Worm (Caenorhabditis elegans) whole organism, L2 larva: Measurements from ENCODE around the gene ric-4.

Experiments used
- alr-1 ChIP-seq: fragments of 150-350 bp; optimal IDR thresholded peaks from 2 replicates; lab custom pipeline; 2014; ENCODE audit warnings: missing biosample characterization, missing genetic modification characterization
- aly-2 ChIP-seq: fragments of 150-350 bp; optimal IDR thresholded peaks from 2 replicates; lab custom pipeline; 2014; ENCODE audit warnings: missing biosample characterization, missing genetic modification characterization
- dmd-4 ChIP-seq: sonication (generic microtip); optimal IDR thresholded peaks from 2 replicates; lab custom pipeline; 2017; ENCODE audit warnings: missing biosample characterization, missing genetic modification characterization
- elt-1 ChIP-seq: fragments of 150-350 bp; optimal IDR thresholded peaks from 2 replicates; lab custom pipeline; 2014; ENCODE audit warnings: missing biosample characterization, missing genetic modification characterization
- elt-3 ChIP-seq: sonication (generic microtip); optimal IDR thresholded peaks from 2 replicates; lab custom pipeline; 2017; ENCODE audit warnings: missing biosample characterization, missing genetic modification characterization
- lin-39 ChIP-seq: fragments of 150-350 bp; optimal IDR thresholded peaks from 2 replicates; lab custom pipeline; 2014; ENCODE audit warnings: missing biosample characterization, missing genetic modification reagents, missing genetic modification characterization
- lsy-2 ChIP-seq, 2 experiments: fragments of 150-350 bp in 1 of 2; sonication (generic microtip) in 1 of 2; optimal IDR thresholded peaks; 2 replicates each; lab custom pipeline; 2014 to 2017; ENCODE audit warnings: missing biosample characterization in 2 of 2, missing genetic modification characterization in 2 of 2
- nhr-10 ChIP-seq: sonication (generic microtip); optimal IDR thresholded peaks from 2 replicates; lab custom pipeline; 2017; ENCODE audit warnings: missing biosample characterization, missing genetic modification characterization
- nhr-11 ChIP-seq: fragments of 150-350 bp; optimal IDR thresholded peaks from 2 replicates; lab custom pipeline; 2014; ENCODE audit warnings: missing biosample characterization, missing genetic modification characterization
- nhr-21 ChIP-seq: fragments of 150-350 bp; optimal IDR thresholded peaks from 2 replicates; lab custom pipeline; 2014; ENCODE audit warnings: missing biosample characterization, missing genetic modification characterization
- nhr-237 ChIP-seq: fragments of 150-350 bp; optimal IDR thresholded peaks from 2 replicates; lab custom pipeline; 2014; ENCODE audit warnings: missing biosample characterization, missing genetic modification characterization
- nhr-25 ChIP-seq: fragments of 150-350 bp; sonication (generic microtip); optimal IDR thresholded peaks from 3 replicates; lab custom pipeline; 2014; ENCODE audit warnings: missing biosample characterization, missing genetic modification characterization
- nhr-6 ChIP-seq: fragments of 150-350 bp; optimal IDR thresholded peaks from 2 replicates; lab custom pipeline; 2014; ENCODE audit warnings: missing biosample characterization, missing genetic modification characterization
- nhr-77 ChIP-seq: fragments of 150-350 bp; optimal IDR thresholded peaks from 2 replicates; lab custom pipeline; 2014; ENCODE audit warnings: missing biosample characterization, missing genetic modification characterization
- skn-1 ChIP-seq: sonication (generic microtip); optimal IDR thresholded peaks from 2 replicates; lab custom pipeline; 2017; ENCODE audit warnings: missing biosample characterization, missing genetic modification characterization
- unc-39 ChIP-seq: fragments of 150-350 bp; optimal IDR thresholded peaks from 2 replicates; lab custom pipeline; 2014; ENCODE audit warnings: missing biosample characterization, missing genetic modification characterization
- unc-62 ChIP-seq: fragments of 150-350 bp; optimal IDR thresholded peaks from 2 replicates; lab custom pipeline; 2014; ENCODE audit warnings: missing biosample characterization, missing genetic modification reagents, missing genetic modification characterization
- zag-1 ChIP-seq: fragments of 150-350 bp; optimal IDR thresholded peaks from 2 replicates; lab custom pipeline; 2014; ENCODE audit warnings: missing biosample characterization, missing genetic modification characterization
- ztf-1 ChIP-seq: fragments of 200-800 bp; sonication (Bioruptor generic); conservative IDR thresholded peaks from 2 replicates; pipeline ENCODE4 v1.3.6; 2022; ENCODE audit warnings: missing genetic modification characterization, missing compliant biosample characterization

The ric-4 gene

ce11 chrV:10212627-10213026, 57.5 kb downstream of the ric-4 start, which contains the start of gene hpo-40:
Gene hpo-40, plus strand, starts transcription at chrV:10212927.
- no peak for TF ChIP-seq zag-1 (tag; lab: Kevin White, UChicago)
- TF ChIP-seq nhr-11 (tag; lab: Kevin White, UChicago): no peak
- no peak for TF ChIP-seq lin-39 (tag; lab: Kevin White, UChicago)
- TF ChIP-seq ztf-1 (GFP tag; lab: Robert Waterston, UW): no peak
- TF ChIP-seq elt-1 (tag; lab: Kevin White, UChicago): no peak
- TF ChIP-seq alr-1 (tag; lab: Kevin White, UChicago): no peak
- no peak for TF ChIP-seq skn-1 (tag; lab: Kevin White, UChicago)
- no peak for TF ChIP-seq nhr-21 (tag; lab: Kevin White, UChicago)
- TF ChIP-seq unc-62: no peak
- no peak for TF ChIP-seq nhr-77 (tag; lab: Kevin White, UChicago)
- no peak for TF ChIP-seq dmd-4 (tag; lab: Kevin White, UChicago)
- TF ChIP-seq elt-3 (tag; lab: Kevin White, UChicago): no peak
- no peak for TF ChIP-seq nhr-6 (tag; lab: Kevin White, UChicago)
- no peak for TF ChIP-seq nhr-237 (tag; lab: Kevin White, UChicago)
- TF ChIP-seq aly-2 (tag; lab: Kevin White, UChicago): no peak

- TF ChIP-seq nhr-6 (tag; lab: Kevin White, UChicago): no peak
- TF ChIP-seq unc-39 (tag; lab: Kevin White, UChicago): no peak
- no peak for TF ChIP-seq nhr-77 (tag; lab: Kevin White, UChicago)
- TF ChIP-seq nhr-21 (tag; lab: Kevin White, UChicago): no peak
- no peak for TF ChIP-seq zag-1 (tag; lab: Kevin White, UChicago)
- no peak for TF ChIP-seq lin-39 (tag; lab: Kevin White, UChicago)
- TF ChIP-seq lsy-2 (tag; optimal IDR thresholded peaks at IDR 0.05; lab: Kevin White, UChicago): no peak
- TF ChIP-seq nhr-25 (tag; lab: Kevin White, UChicago): no peak
- no peak for TF ChIP-seq nhr-10 (tag; lab: Kevin White, UChicago)
- TF ChIP-seq, all 48 proteins: peak for 0
These were observed 58.1 kb downstream of the ric-4 start, which contains the start of gene zhit-3 for ce11 chrV:10212027-10212426. Gene zhit-3, minus strand, starts transcription at chrV:10212127.
